Worm (Caenorhabditis elegans): ENCODE measurements around the gene ZK1127.13.

ce11 chrII:7095970-7096369 is 42.9 kb downstream of the ZK1127.13 start:
- no peak for TF ChIP-seq ceh-82 (tag; optimal IDR thresholded peaks at IDR 0.05)
- no peak for TF ChIP-seq sea-2 (GFP tag; optimal IDR thresholded peaks at IDR 0.05)
- TF ChIP-seq zag-1 (tag; optimal IDR thresholded peaks at IDR 0.05): no peak
- no peak for TF ChIP-seq daf-12 (tag; optimal IDR thresholded peaks at IDR 0.05)
- TF ChIP-seq nhr-28 (tag; optimal IDR thresholded peaks at IDR 0.05): no peak
- TF ChIP-seq aly-2 (tag; optimal IDR thresholded peaks at IDR 0.05): no peak
- TF ChIP-seq elt-1 (tag; optimal IDR thresholded peaks at IDR 0.05): no peak

Measured in whole organism, L3 larva.